Fruit fly (Drosophila melanogaster): Measurements from ENCODE around the gene CG17776.

DNA sequence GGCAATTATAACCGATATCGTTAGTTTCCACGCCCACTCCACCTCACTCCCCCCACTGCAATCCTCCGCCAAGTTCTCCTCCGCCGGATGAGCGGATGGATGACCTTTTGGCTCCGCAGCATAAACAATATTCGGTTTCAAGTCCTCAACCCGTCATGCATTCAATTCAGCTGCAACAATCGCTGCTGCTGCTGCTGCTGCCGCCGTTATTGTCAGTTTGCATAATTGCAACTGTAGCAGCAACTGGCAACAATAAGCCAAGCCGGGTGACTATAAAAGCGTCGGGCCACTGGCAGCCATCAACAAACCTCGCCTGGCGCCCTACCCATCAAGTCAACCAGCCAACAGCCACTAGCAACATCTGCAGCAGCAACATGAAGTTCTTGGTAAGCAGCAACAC, 2.0 kb downstream of the CG17776 start, which contains the start of gene CG17777:
- TF ChIP-seq Dll (optimal IDR thresholded peaks at IDR 0.05) = no peak
- no peak for TF ChIP-seq usp (GFP tag; optimal IDR thresholded peaks at IDR 0.05)
- no peak for TF ChIP-seq EcR (GFP tag; optimal IDR thresholded peaks at IDR 0.05)
